Worm (Caenorhabditis elegans) whole organism, dauer: ENCODE results near the gene hse-5.

Source experiments
- unc-62 ChIP-seq: sonication (generic microtip); optimal IDR thresholded peaks from 2 replicates; lab custom pipeline; 2017; ENCODE audit warnings: missing biosample characterization, missing genetic modification reagents, missing genetic modification characterization

hse-5 gene

DNA sequence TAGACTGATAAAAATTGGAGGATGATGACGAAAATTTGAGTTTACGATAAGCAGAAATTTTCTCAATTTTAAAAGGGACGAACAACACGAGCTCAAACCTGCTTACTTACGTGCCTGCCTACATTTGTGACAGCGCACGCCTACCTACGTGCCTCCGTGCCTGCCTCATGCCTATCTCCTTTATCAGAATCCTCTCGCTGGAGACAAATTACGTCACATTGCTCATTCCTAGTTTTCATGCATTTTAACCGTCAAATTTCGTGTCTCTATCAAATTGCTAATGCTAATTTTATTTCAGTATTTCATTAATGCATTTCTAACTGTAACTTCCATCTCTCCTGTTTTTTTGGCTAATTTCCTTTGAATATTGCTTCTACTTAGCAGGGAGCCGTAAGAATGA is 36.2 kb downstream of the hse-5 start, which contains the start of gene pals-27:
Gene pals-27, plus strand, starts transcription at position 301 of the 400 bp plus-strand sequence.
- no peak for TF ChIP-seq unc-62 (GFP tag; lab: Kevin White, UChicago)

DNA sequence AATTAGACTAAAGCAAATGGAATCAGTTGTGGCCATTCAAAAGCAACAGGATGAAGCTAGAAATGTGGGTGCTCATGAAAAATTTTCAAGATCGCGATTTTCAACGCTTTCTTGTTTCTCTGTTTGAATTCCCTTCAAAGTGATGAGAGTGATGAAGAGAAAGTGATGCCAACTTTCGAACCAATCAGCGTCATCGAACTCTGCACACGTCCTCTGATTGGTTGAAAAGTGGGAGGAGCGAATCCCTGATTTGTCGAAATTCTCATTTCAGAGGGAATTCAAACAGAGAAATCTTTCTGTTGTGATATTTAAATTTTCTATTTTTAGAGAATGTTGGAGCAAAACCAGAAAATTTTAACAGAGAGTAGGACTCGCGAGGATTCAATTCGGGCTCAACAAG is 37.0 kb downstream of the hse-5 start:
- no peak for TF ChIP-seq unc-62 (GFP tag; lab: Kevin White, UChicago)

DNA sequence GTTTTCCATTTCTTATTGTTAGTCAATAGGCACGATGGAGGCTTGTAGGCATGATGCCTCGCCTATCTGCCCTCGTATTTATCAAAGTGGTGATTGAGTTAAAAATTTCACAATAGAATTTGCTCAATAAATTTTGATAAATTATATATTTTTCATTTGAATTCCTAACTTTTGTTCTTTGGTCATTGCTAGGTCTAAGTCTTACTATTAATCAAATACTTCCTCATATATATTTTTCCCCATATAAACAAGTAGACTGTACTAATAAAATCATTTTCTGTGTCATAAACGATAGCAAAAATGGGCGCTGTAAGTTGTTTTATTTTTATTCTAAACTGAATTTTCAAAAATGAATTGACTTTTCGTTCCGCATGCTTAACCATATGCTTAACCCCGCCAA is 39.4 kb downstream of the hse-5 start, which contains the start of gene pals-28:
Gene pals-28, plus strand, starts transcription at position 301 of the 400 bp plus-strand sequence.
- TF ChIP-seq unc-62 (GFP tag; lab: Kevin White, UChicago) = no peak

DNA sequence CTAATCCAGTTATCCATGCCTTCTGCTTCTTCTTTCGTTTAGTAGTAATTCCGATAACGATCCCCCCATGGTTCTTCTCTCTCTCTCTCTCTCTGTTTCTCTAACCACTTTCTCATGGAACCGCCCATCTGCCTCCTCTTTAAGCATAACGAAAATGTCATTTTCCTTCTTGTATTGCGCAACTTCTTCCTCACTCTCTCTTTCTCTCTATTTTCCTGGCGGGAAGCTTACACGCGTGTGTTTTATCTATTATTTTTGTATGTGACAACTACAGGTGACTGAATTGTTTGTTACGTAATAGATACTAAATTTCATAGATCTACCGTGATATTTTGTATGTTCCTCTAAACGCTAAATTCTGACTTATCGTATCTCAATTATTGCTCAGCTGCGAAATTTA is 45.3 kb downstream of the hse-5 start:
- TF ChIP-seq unc-62 (GFP tag; lab: Kevin White, UChicago) = no peak

DNA sequence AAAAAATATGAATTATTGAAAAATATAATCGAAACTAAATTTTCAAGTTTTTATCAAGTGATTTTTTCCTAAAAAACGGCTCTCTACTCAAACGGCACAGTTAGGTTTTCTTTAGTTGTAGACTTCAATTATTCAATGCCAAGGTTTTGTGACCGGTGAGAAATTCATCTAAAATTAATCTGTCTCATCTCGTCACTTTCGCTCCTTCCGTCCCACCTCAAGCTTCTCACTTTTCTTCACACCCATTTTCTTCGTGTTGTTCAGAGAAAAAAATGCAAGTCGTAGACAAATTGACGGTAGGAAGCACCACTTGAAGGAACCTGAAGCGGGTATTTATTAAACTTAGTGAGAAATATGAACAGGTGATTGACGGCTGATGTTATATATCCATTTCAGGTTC is 46.2 kb downstream of the hse-5 start:
- TF ChIP-seq unc-62 (GFP tag; lab: Kevin White, UChicago) = no peak

DNA sequence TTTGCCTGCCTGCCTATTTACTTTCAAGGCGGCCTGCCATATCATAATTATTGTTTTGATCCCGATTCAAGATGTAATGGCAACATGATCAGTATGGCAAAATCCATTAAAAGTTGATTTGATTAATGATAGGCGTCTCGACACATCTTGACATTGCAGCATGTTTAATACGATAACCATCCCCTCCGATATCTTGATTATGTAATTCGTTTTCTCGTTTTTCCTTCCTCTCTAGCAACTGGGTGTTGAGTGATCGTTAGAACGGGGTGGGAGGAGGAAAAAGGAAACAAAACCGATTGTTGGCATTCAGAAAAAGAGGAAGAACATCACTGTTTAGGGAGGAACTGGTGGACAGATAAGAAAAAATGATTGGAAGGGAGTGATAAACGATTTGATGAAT is 46.8 kb downstream of the hse-5 start:
- TF ChIP-seq unc-62 (GFP tag; lab: Kevin White, UChicago) = no peak

DNA sequence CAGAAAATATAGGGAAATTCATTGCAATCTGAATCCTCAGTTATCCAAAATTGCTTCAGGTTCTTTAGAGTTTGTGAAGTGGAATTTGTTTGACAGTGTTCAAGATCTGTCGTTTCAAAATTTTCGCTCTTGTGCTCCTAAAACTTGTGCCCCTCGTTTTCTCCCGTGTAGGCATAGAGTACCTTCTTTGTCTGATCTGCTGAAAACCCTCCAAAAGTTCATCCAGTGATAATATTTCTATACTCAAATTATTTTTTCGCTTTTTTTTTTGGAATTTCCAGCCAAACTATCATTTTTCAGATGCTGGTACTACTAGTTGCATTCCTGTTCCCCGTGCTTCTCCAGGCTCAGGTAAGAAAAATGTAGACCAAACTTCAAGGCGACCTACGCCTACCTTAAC is 49.4 kb downstream of the hse-5 start, which contains the start of gene R07E5.4:
Gene R07E5.4, plus strand, starts transcription at position 301 of the 400 bp plus-strand sequence.
- no peak for TF ChIP-seq unc-62 (GFP tag; lab: Kevin White, UChicago)

DNA sequence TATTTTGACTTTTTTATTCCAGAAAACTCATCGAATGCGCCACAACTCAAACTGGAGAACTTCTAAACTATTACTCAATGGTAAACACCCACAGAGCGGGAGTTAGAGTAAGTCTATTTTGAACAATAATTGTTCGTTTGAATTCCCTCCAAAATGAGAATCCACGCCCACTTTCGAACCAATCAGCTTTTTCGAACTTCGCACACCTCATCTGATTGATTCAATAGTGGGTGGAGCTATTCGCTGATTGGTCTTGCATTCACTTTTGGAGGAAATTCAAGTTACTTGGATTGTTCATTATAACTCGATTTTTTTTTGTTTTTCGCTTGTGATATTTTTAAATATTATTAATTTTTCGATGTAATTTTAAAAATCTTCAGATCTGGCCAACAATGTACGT is 50.7 kb downstream of the hse-5 start:
- no peak for TF ChIP-seq unc-62 (GFP tag; lab: Kevin White, UChicago)

DNA sequence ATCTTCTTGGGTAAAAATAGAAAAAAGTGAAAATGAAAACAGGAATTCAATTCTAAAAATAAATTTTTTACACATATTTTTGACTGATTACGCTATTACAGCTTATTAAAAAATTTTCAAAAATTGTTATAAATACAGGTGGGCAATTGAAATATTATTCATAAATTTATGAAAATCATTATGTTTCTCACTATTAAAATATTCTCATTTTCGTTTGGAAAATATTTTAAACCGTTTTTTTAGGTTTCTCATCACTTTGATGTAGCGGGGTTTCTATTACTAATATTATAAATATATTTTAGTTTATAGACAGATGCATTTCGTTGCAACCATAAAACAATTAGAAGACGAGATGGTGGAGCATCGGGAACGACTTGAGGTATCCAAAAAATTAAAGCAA is 52.0 kb downstream of the hse-5 start, which contains the start of gene R07E5.5:
Gene R07E5.5, plus strand, starts transcription at position 301 of the 400 bp plus-strand sequence.
- TF ChIP-seq unc-62 (GFP tag; lab: Kevin White, UChicago) = no peak

DNA sequence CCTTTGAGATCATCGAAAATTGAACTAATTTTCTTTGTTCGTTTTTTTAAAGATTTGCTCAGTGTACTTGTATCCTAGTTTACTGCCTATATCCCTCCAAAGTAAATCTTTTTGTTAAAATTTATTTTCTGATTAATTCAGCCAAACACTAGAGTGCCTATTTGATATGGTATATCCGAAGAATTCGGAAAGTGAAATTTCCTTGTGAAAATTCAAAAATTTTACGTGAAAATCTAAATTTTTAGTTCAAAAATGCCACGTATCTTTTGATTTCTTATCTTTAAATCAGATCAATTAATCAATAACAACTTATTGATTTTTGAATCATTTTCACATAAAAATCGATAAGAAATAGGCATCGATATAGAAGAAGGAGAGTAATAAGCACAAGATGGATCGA is 53.3 kb downstream of the hse-5 start, which contains the start of gene R07E5.6:
Gene R07E5.6, plus strand, starts transcription at position 301 of the 400 bp plus-strand sequence.
- no peak for TF ChIP-seq unc-62 (GFP tag; lab: Kevin White, UChicago)
